Worm (Caenorhabditis elegans) whole organism, midembryonic: ENCODE data around the gene prp-38.

Experiments used
- T22C8.4 ChIP-seq: fragments of 200-800 bp; sonication (Bioruptor generic); IDR thresholded peaks from 2 replicates; pipeline ENCODE4 v1.3.6; 2022; ENCODE audit warnings: missing genetic modification characterization, missing compliant biosample characterization
- cog-1 ChIP-seq: sonication (generic microtip); optimal IDR thresholded peaks from 2 replicates; lab custom pipeline; 2016; ENCODE audit warnings: missing genetic modification characterization, missing compliant biosample characterization
- flt-1 ChIP-seq: fragments of 200-800 bp; sonication (Bioruptor generic); IDR thresholded peaks from 2 replicates; pipeline ENCODE4 v1.3.6; 2022; ENCODE audit warnings: missing genetic modification characterization, missing compliant biosample characterization
- med-1 ChIP-seq: sonication (generic microtip); optimal IDR thresholded peaks from 2 replicates; lab custom pipeline; 2017; ENCODE audit warnings: missing genetic modification characterization, mild to moderate bottlenecking, missing compliant biosample characterization, antibody characterized with exemption, missing genetic modification reagents; ENCODE audit not compliant: insufficient read depth
- ref-1 ChIP-seq: fragments of 200-800 bp; sonication (Bioruptor generic); conservative IDR thresholded peaks from 2 replicates; pipeline ENCODE4 v1.3.6; 2022; ENCODE audit warnings: missing genetic modification reagents, missing genetic modification characterization, missing compliant biosample characterization
- ztf-23 ChIP-seq: fragments of 200-800 bp; sonication (Bioruptor generic); IDR thresholded peaks from 2 replicates; pipeline ENCODE4 v1.3.6; 2022; ENCODE audit warnings: missing genetic modification reagents, missing genetic modification characterization, missing compliant biosample characterization
- ztf-29 ChIP-seq: fragments of 200-800 bp; sonication (Bioruptor generic); IDR thresholded peaks from 2 replicates; pipeline ENCODE4 v1.3.6; 2022; ENCODE audit warnings: missing genetic modification reagents, missing genetic modification characterization, missing compliant biosample characterization

ce11 chrV:10813425-10814156 lies 7.8 kb upstream of the prp-38 start, which contains the start of the genes C29A12.1 and lig-1:
- no peak for TF ChIP-seq med-1 (GFP tag; lab: Kevin White, UChicago)
- no peak for TF ChIP-seq ref-1 (GFP tag; lab: Robert Waterston, UW)
- TF ChIP-seq flt-1 (GFP tag; lab: Robert Waterston, UW) = no peak
- no peak for TF ChIP-seq cog-1 (tag; lab: Kevin White, UChicago)
- no peak for TF ChIP-seq T22C8.4 (GFP tag; lab: Robert Waterston, UW)
- TF ChIP-seq ztf-29 = no peak
- TF ChIP-seq ztf-23 (GFP tag; lab: Robert Waterston, UW) = no peak
